Fruit fly (Drosophila melanogaster) whole organism, embryonic: ENCODE results near the gene pps.
A peak's percentile ranks its signal among the peaks of the same experiment; 100 is the strongest.

Experiments used
- Atf6 ChIP-seq: fragments of 200-800 bp; sonication (Bioruptor generic); IDR thresholded peaks from 2 replicates; pipeline ENCODE4 v1.3.6; 2022; ENCODE audit warnings: missing biosample characterization, missing genetic modification characterization
- CG10267 ChIP-seq: fragments of 200-800 bp; sonication (Bioruptor generic); optimal IDR thresholded peaks from 2 replicates; lab custom pipeline; 2018; ENCODE audit warnings: missing biosample characterization, mild to moderate bottlenecking, missing genetic modification characterization, moderate library complexity
- CG10321 ChIP-seq: fragments of 200-800 bp; sonication (Bioruptor generic); IDR thresholded peaks from 2 replicates; pipeline ENCODE4 v1.3.6; 2022; ENCODE audit warnings: missing biosample characterization, missing genetic modification characterization
- CG10565 ChIP-seq: fragments of 200-800 bp; sonication (Bioruptor generic); optimal IDR thresholded peaks from 3 replicates; lab custom pipeline; 2016; ENCODE audit warnings: missing biosample characterization, mild to moderate bottlenecking, missing genetic modification characterization
- CG1233 ChIP-seq: fragments of 200-800 bp; sonication (Bioruptor generic); optimal IDR thresholded peaks from 4 replicates; lab custom pipeline; 2018; ENCODE audit warnings: missing biosample characterization, mild to moderate bottlenecking, missing genetic modification characterization
- CG12391 ChIP-seq: fragments of 200-800 bp; sonication (Bioruptor generic); optimal IDR thresholded peaks from 3 replicates; lab custom pipeline; 2018; ENCODE audit warnings: missing biosample characterization, mild to moderate bottlenecking, missing genetic modification characterization, moderate library complexity
- CG12744 ChIP-seq: fragments of 200-800 bp; sonication (Bioruptor generic); optimal IDR thresholded peaks from 2 replicates; lab custom pipeline; 2016; ENCODE audit warnings: missing biosample characterization, missing genetic modification characterization
- CG13287 ChIP-seq: fragments of 200-800 bp; sonication (Bioruptor generic); IDR thresholded peaks from 2 replicates; pipeline ENCODE4 v1.3.6; 2022; ENCODE audit warnings: missing biosample characterization, missing genetic modification characterization; ENCODE audit not compliant: partially characterized antibody
- CG13624 ChIP-seq: fragments of 200-800 bp; sonication (Bioruptor generic); optimal IDR thresholded peaks from 2 replicates; lab custom pipeline; 2016; ENCODE audit warnings: missing biosample characterization, missing genetic modification characterization
- CG1529 ChIP-seq: fragments of 200-800 bp; sonication (Bioruptor generic); optimal IDR thresholded peaks from 3 replicates; lab custom pipeline; 2018; ENCODE audit warnings: missing biosample characterization, missing genetic modification characterization
- CG17612 ChIP-seq: fragments of 200-800 bp; sonication (Bioruptor generic); IDR thresholded peaks from 2 replicates; pipeline ENCODE4 v1.3.6; 2022; ENCODE audit warnings: missing biosample characterization, missing genetic modification characterization
- CG17802 ChIP-seq: fragments of 200-800 bp; sonication (Bioruptor generic); optimal IDR thresholded peaks from 2 replicates; lab custom pipeline; 2018; ENCODE audit warnings: missing biosample characterization, mild to moderate bottlenecking, missing genetic modification characterization, moderate library complexity
- CG18599 ChIP-seq: fragments of 200-800 bp; sonication (Bioruptor generic); optimal IDR thresholded peaks from 3 replicates; lab custom pipeline; 2017; ENCODE audit warnings: missing biosample characterization, missing genetic modification characterization, mild to moderate bottlenecking, moderate library complexity, missing genetic modification reagents
- CG31441 ChIP-seq: fragments of 200-800 bp; sonication (Bioruptor generic); IDR thresholded peaks from 2 replicates; pipeline ENCODE4 v1.3.6; 2022; ENCODE audit warnings: missing biosample characterization, missing genetic modification characterization
- CG32767 ChIP-seq: fragments of 200-800 bp; sonication (Bioruptor generic); IDR thresholded peaks from 2 replicates; pipeline ENCODE4 v1.3.6; 2022; ENCODE audit warnings: missing biosample characterization, missing genetic modification characterization
- CG34422 ChIP-seq: fragments of 200-800 bp; sonication (Bioruptor generic); IDR thresholded peaks from 3 replicates; pipeline ENCODE4 v1.3.6; 2022; ENCODE audit warnings: missing biosample characterization, missing genetic modification characterization
- CG4854 ChIP-seq: fragments of 200-800 bp; sonication (Bioruptor generic); optimal IDR thresholded peaks from 2 replicates; lab custom pipeline; 2016; ENCODE audit warnings: missing biosample characterization, missing genetic modification characterization, inconsistent platforms
- CG7271 ChIP-seq: fragments of 200-800 bp; sonication (Bioruptor generic); optimal IDR thresholded peaks from 2 replicates; lab custom pipeline; 2018; ENCODE audit warnings: missing biosample characterization, mild to moderate bottlenecking, missing genetic modification characterization, moderate library complexity
- CTCF ChIP-seq: fragments of 200-800 bp; sonication (Bioruptor generic); optimal IDR thresholded peaks from 2 replicates; lab custom pipeline; 2017; ENCODE audit warnings: missing biosample characterization, mild to moderate bottlenecking, missing genetic modification characterization, moderate library complexity
- Dp ChIP-seq: fragments of 200-800 bp; sonication (Bioruptor generic); optimal IDR thresholded peaks from 2 replicates; lab custom pipeline; 2018; ENCODE audit warnings: missing biosample characterization, mild to moderate bottlenecking, missing genetic modification characterization, moderate library complexity
- E2f2 ChIP-seq: fragments of 200-800 bp; sonication (Bioruptor generic); IDR thresholded peaks from 2 replicates; pipeline ENCODE4 v1.3.6; 2022; ENCODE audit warnings: missing biosample characterization, missing genetic modification characterization
- GATAe ChIP-seq: fragments of 200-800 bp; sonication (Bioruptor generic); conservative IDR thresholded peaks from 2 replicates; pipeline ENCODE4 v1.3.6; 2022; ENCODE audit warnings: missing biosample characterization, missing genetic modification characterization
- HmgD ChIP-seq: fragments of 200-800 bp; sonication (Bioruptor generic); optimal IDR thresholded peaks from 3 replicates; lab custom pipeline; 2016; ENCODE audit warnings: missing biosample characterization, missing genetic modification characterization
- Hr39 ChIP-seq: fragments of >200 bp; optimal IDR thresholded peaks from 2 replicates; lab custom pipeline; 2017
- Jarid2 ChIP-seq: fragments of 200-800 bp; sonication (Bioruptor generic); optimal IDR thresholded peaks from 3 replicates; lab custom pipeline; 2017; ENCODE audit warnings: mild to moderate bottlenecking, missing biosample characterization, missing genetic modification reagents, missing genetic modification characterization
- Oaz ChIP-seq: fragments of 200-800 bp; sonication (Bioruptor generic); IDR thresholded peaks from 2 replicates; pipeline ENCODE4 v1.3.6; 2022; ENCODE audit warnings: missing biosample characterization, missing genetic modification characterization
- PHDP ChIP-seq: fragments of 200-800 bp; sonication (Bioruptor generic); optimal IDR thresholded peaks from 3 replicates; lab custom pipeline; 2018; ENCODE audit warnings: missing biosample characterization, mild to moderate bottlenecking, missing genetic modification characterization, moderate library complexity
- Rfx ChIP-seq: fragments of 200-800 bp; sonication (Bioruptor generic); IDR thresholded peaks from 2 replicates; pipeline ENCODE4 v1.3.6; 2022; ENCODE audit warnings: missing biosample characterization, missing genetic modification characterization
- Scr ChIP-seq: fragments of 200-800 bp; sonication (Bioruptor generic); IDR thresholded peaks from 2 replicates; pipeline ENCODE4 v1.3.6; 2022; ENCODE audit warnings: missing biosample characterization, missing genetic modification characterization; ENCODE audit not compliant: partially characterized antibody
- Sry-β ChIP-seq: fragments of 200-800 bp; sonication (Bioruptor generic); optimal IDR thresholded peaks from 2 replicates; lab custom pipeline; 2018; ENCODE audit warnings: missing biosample characterization, mild to moderate bottlenecking, missing genetic modification characterization, moderate library complexity
- Trl ChIP-seq, 3 experiments: fragments of >200 bp in 2 of 3; fragments of 200-800 bp in 1 of 3; sonication (Bioruptor generic) in 1 of 3; optimal IDR thresholded peaks; 2 replicates in 1 of 3; 3 replicates in 2 of 3; lab custom pipeline; 2016 to 2017; ENCODE audit warnings: missing biosample characterization in 1 of 3, missing genetic modification characterization in 1 of 3
- Xbp1 ChIP-seq: fragments of 200-800 bp; sonication (Bioruptor generic); optimal IDR thresholded peaks from 3 replicates; lab custom pipeline; 2016; ENCODE audit warnings: missing biosample characterization, mild to moderate bottlenecking, missing genetic modification characterization
- cad ChIP-seq: fragments of >200 bp; optimal IDR thresholded peaks from 2 replicates; lab custom pipeline; 2017; ENCODE audit warnings: missing biosample characterization, missing genetic modification characterization
- fd3F ChIP-seq: fragments of 200-800 bp; sonication (Bioruptor generic); optimal IDR thresholded peaks from 2 replicates; lab custom pipeline; 2018; ENCODE audit warnings: missing biosample characterization, mild to moderate bottlenecking, missing genetic modification characterization, moderate library complexity
- fd96Cb ChIP-seq: fragments of 200-800 bp; sonication (Bioruptor generic); optimal IDR thresholded peaks from 2 replicates; lab custom pipeline; 2018; ENCODE audit warnings: missing biosample characterization, mild to moderate bottlenecking, missing genetic modification characterization, moderate library complexity
- gcm2 ChIP-seq: fragments of 200-800 bp; sonication (Bioruptor generic); optimal IDR thresholded peaks from 2 replicates; lab custom pipeline; 2016; ENCODE audit warnings: missing biosample characterization, missing genetic modification characterization
- gem ChIP-seq: fragments of 200-800 bp; sonication (Bioruptor generic); optimal IDR thresholded peaks from 2 replicates; lab custom pipeline; 2019; ENCODE audit warnings: missing biosample characterization, mild to moderate bottlenecking, missing genetic modification characterization, moderate library complexity
- gfzf ChIP-seq: fragments of 200-800 bp; sonication (Bioruptor generic); optimal IDR thresholded peaks from 2 replicates; lab custom pipeline; 2016; ENCODE audit warnings: missing biosample characterization, mild to moderate bottlenecking, missing genetic modification characterization, moderate library complexity
- gt ChIP-seq: fragments of 200-800 bp; sonication (Bioruptor generic); IDR thresholded peaks from 2 replicates; pipeline ENCODE4 v1.3.6; 2022; ENCODE audit warnings: missing biosample characterization, missing genetic modification characterization
- ken ChIP-seq: fragments of 200-800 bp; sonication (Bioruptor generic); IDR thresholded peaks from 3 replicates; pipeline ENCODE4 v1.3.6; 2022; ENCODE audit warnings: missing biosample characterization, missing genetic modification characterization
- kni ChIP-seq: fragments of 200-800 bp; sonication (Bioruptor generic); optimal IDR thresholded peaks from 3 replicates; lab custom pipeline; 2017; ENCODE audit warnings: mild to moderate bottlenecking, missing biosample characterization, missing genetic modification reagents, missing genetic modification characterization
- lmd ChIP-seq: fragments of 200-800 bp; sonication (Bioruptor generic); IDR thresholded peaks from 2 replicates; pipeline ENCODE4 v1.3.6; 2022; ENCODE audit warnings: missing biosample characterization, missing genetic modification characterization
- pan ChIP-seq, 4 experiments: fragments of >200 bp in 3 of 4; fragments of 200-800 bp in 1 of 4; sonication (Bioruptor generic) in 1 of 4; optimal IDR thresholded peaks in 3 of 4; IDR thresholded peaks in 1 of 4; 2 replicates each; pipeline versions ENCODE4 v1.3.6 to Lab custom; 2017 to 2022; ENCODE audit warnings: missing biosample characterization in 2 of 4, missing genetic modification characterization in 2 of 4, mixed read lengths in 1 of 4
- pho ChIP-seq: fragments of 200-800 bp; sonication (Bioruptor generic); optimal IDR thresholded peaks from 2 replicates; lab custom pipeline; 2016; ENCODE audit warnings: missing biosample characterization, missing genetic modification characterization
- sens ChIP-seq: fragments of 200-800 bp; sonication (Bioruptor generic); peaks from one replicate; lab custom pipeline; 2016; ENCODE audit warnings: missing biosample characterization, missing genetic modification characterization
- sima ChIP-seq: fragments of 200-800 bp; sonication (Bioruptor generic); optimal IDR thresholded peaks from 2 replicates; lab custom pipeline; 2016; ENCODE audit warnings: missing biosample characterization, missing genetic modification characterization
- stwl ChIP-seq: fragments of 200-800 bp; sonication (Bioruptor generic); optimal IDR thresholded peaks from 3 replicates; lab custom pipeline; 2018; ENCODE audit warnings: missing biosample characterization, mild to moderate bottlenecking, missing genetic modification characterization, moderate library complexity
- tna ChIP-seq: fragments of 200-800 bp; sonication (Bioruptor generic); IDR thresholded peaks from 2 replicates; pipeline ENCODE4 v1.3.6; 2022; ENCODE audit warnings: missing biosample characterization, missing genetic modification characterization; ENCODE audit not compliant: partially characterized antibody
- ttk ChIP-seq: fragments of 200-800 bp; sonication (Bioruptor generic); IDR thresholded peaks from 2 replicates; pipeline ENCODE4 v2.1.2; 2022; ENCODE audit warnings: missing biosample characterization, missing genetic modification characterization
- vfl ChIP-seq: fragments of 200-800 bp; sonication (Bioruptor generic); optimal IDR thresholded peaks from 2 replicates; lab custom pipeline; 2016; ENCODE audit warnings: missing biosample characterization, missing genetic modification characterization

pps gene

dm6 chr3R:12429120-12429610 is 15.5 kb downstream of the pps start, which contains the start of the genes CG5641 and CG5245 (continued):
- TF ChIP-seq CG34422 (GFP tag; lab: Robert Waterston, UW), result peak; percentile 31; the same call in 1 of the 3 replicates
- no peak for TF ChIP-seq CG4854
- TF ChIP-seq CG13287 (GFP tag; lab: Robert Waterston, UW), result peak; percentile 18; the same call in 1 of the 2 replicates
- TF ChIP-seq Atf6 (GFP tag; lab: Robert Waterston, UW), result no peak
- TF ChIP-seq CG7271 (tag; lab: Kevin White, UChicago), result no peak
- peak; percentile 14 for TF ChIP-seq Sry-β (GFP tag; lab: Kevin White, UChicago)
- peak; percentile 85 for TF ChIP-seq gfzf (GFP tag; lab: Kevin White, UChicago)
- no peak for TF ChIP-seq PHDP (tag; lab: Kevin White, UChicago)
- peak; percentile 40 for TF ChIP-seq stwl
- no peak for TF ChIP-seq CG31441 (GFP tag; lab: Robert Waterston, UW)
- TF ChIP-seq CG12744 (GFP tag; lab: Kevin White, UChicago), result no peak
- peak; percentile 60 for TF ChIP-seq Dp
- no peak for TF ChIP-seq lmd
- no peak for TF ChIP-seq CG17802 (tag; lab: Kevin White, UChicago)

dm6 chr3R:12431030-12431489 is 17.4 kb downstream of the pps start, which contains the start of gene Prosalpha2:
Gene Prosalpha2, plus strand, starts transcription at chr3R:12431321.
- TF ChIP-seq CG12391 (tag; lab: Kevin White, UChicago) (peak; percentile 1), CG31441 (GFP tag; lab: Robert Waterston, UW) (no peak), fd96Cb (tag; lab: Kevin White, UChicago) (no peak), pan (optimal IDR thresholded peaks at IDR 0.05; lab: Kevin White, UChicago) (no peak), pan (GFP tag; optimal IDR thresholded peaks at IDR 0.05 in 1 of 2, IDR thresholded peaks at IDR 0.05 in 1 of 2) (no peak), cad (GFP tag; lab: Kevin White, UChicago) (no peak), CG32767 (GFP tag; lab: Robert Waterston, UW) (peak; percentile 51), Hr39 (lab: Kevin White, UChicago) (no peak), ttk (GFP tag; lab: Robert Waterston, UW) (no peak), Xbp1 (GFP tag; lab: Kevin White, UChicago) (no peak), CG10267 (tag; lab: Kevin White, UChicago) (peak; percentile 45), pho (no peak), CG10321 (no peak), kni (GFP tag; lab: Kevin White, UChicago) (no peak), GATAe (GFP tag; lab: Robert Waterston, UW) (no peak), Oaz (GFP tag; lab: Robert Waterston, UW) (no peak), CG13624 (no peak), CG17612 (GFP tag; lab: Robert Waterston, UW) (no peak), Rfx (0 out of 2 replicates have a peak, but pooled peaks have one; percentile 21), CG10565 (GFP tag; lab: Kevin White, UChicago) (no peak), gt (no peak), gem (no peak), CG1529 (GFP tag; lab: Kevin White, UChicago) (no peak), CTCF (GFP tag; lab: Kevin White, UChicago) (peak; percentile 9), CG18599 (GFP tag; lab: Kevin White, UChicago) (no peak), gcm2 (no peak), E2f2 (peak; percentile 68), Scr (GFP tag; lab: Robert Waterston, UW) (no peak), fd3F (GFP tag; lab: Kevin White, UChicago) (no peak), CG1233 (GFP tag; lab: Kevin White, UChicago) (no peak), sens (peak; percentile 33), HmgD (GFP tag; lab: Kevin White, UChicago) (no peak), tna (GFP tag; lab: Robert Waterston, UW) (no peak), Trl (optimal IDR thresholded peaks at IDR 0.05; lab: Kevin White, UChicago) (no peak), Trl (GFP tag; optimal IDR thresholded peaks at IDR 0.05; lab: Kevin White, UChicago) (no peak), ken (GFP tag; lab: Robert Waterston, UW) (no peak), sima (no peak), Jarid2 (no peak), vfl (GFP tag; lab: Kevin White, UChicago) (no peak)
